Fruit fly (Drosophila melanogaster) whole organism, embryonic: ENCODE measurements around the gene Ir68b.

Experiments
- Aef1 ChIP-seq: fragments of 200-800 bp; sonication (Bioruptor generic); IDR thresholded peaks from 3 replicates; pipeline ENCODE4 v1.3.6; 2022; ENCODE audit warnings: missing biosample characterization, missing genetic modification characterization
- CG11560 ChIP-seq: fragments of 200-800 bp; sonication (Bioruptor generic); IDR thresholded peaks from 3 replicates; pipeline ENCODE4 v1.3.6; 2022; ENCODE audit warnings: missing biosample characterization, missing genetic modification characterization
- CG12769 ChIP-seq: fragments of 200-800 bp; sonication (Bioruptor generic); optimal IDR thresholded peaks from 2 replicates; lab custom pipeline; 2019; ENCODE audit warnings: missing biosample characterization, mild to moderate bottlenecking, missing genetic modification characterization, moderate library complexity
- CG16779 ChIP-seq: fragments of 200-800 bp; sonication (Bioruptor generic); IDR thresholded peaks from 2 replicates; pipeline ENCODE4 v1.3.6; 2022; ENCODE audit warnings: missing biosample characterization, missing genetic modification characterization
- CG2712 ChIP-seq: fragments of 200-800 bp; optimal IDR thresholded peaks from 3 replicates; lab custom pipeline; 2019; ENCODE audit warnings: missing biosample characterization, mild to moderate bottlenecking, missing genetic modification characterization, moderate library complexity
- CG31388 ChIP-seq: fragments of 200-800 bp; sonication (Bioruptor generic); optimal IDR thresholded peaks from 2 replicates; lab custom pipeline; 2016; ENCODE audit warnings: missing biosample characterization, missing genetic modification characterization
- CG3281 ChIP-seq: fragments of 200-800 bp; sonication (Bioruptor generic); optimal IDR thresholded peaks from 3 replicates; lab custom pipeline; 2017; ENCODE audit warnings: missing biosample characterization, mild to moderate bottlenecking, missing genetic modification characterization
- CG4820 ChIP-seq: fragments of 200-800 bp; sonication (Bioruptor generic); optimal IDR thresholded peaks from 3 replicates; lab custom pipeline; 2016; ENCODE audit warnings: missing biosample characterization, missing genetic modification characterization
- CG6765 ChIP-seq: fragments of 200-800 bp; sonication (Bioruptor generic); optimal IDR thresholded peaks from 3 replicates; lab custom pipeline; 2017; ENCODE audit warnings: missing biosample characterization, mild to moderate bottlenecking, missing genetic modification characterization
- CG8281 ChIP-seq: fragments of 200-800 bp; sonication (Bioruptor generic); optimal IDR thresholded peaks from 2 replicates; lab custom pipeline; 2018; ENCODE audit warnings: missing biosample characterization, mild to moderate bottlenecking, missing genetic modification characterization, moderate library complexity
- Dbx ChIP-seq: fragments of 200-800 bp; sonication (Bioruptor generic); IDR thresholded peaks from 3 replicates; pipeline ENCODE4 v1.3.6; 2022; ENCODE audit warnings: missing biosample characterization, missing genetic modification characterization
- Dfd ChIP-seq, 2 experiments: fragments of >200 bp; optimal IDR thresholded peaks; 2 replicates each; lab custom pipeline; 2017; ENCODE audit warnings: missing biosample characterization in 2 of 2, missing genetic modification characterization in 2 of 2
- GATAe ChIP-seq: fragments of 200-800 bp; sonication (Bioruptor generic); conservative IDR thresholded peaks from 2 replicates; pipeline ENCODE4 v1.3.6; 2022; ENCODE audit warnings: missing biosample characterization, missing genetic modification characterization
- Gsc ChIP-seq: fragments of 200-800 bp; sonication (Bioruptor generic); IDR thresholded peaks from 2 replicates; pipeline ENCODE4 v1.3.6; 2022; ENCODE audit warnings: missing biosample characterization, missing genetic modification characterization
- HLH3B ChIP-seq: fragments of 200-800 bp; sonication (Bioruptor generic); IDR thresholded peaks from 2 replicates; pipeline ENCODE4 v1.3.6; 2022; ENCODE audit warnings: missing biosample characterization, missing genetic modification characterization
- HLH54F ChIP-seq: fragments of 200-800 bp; sonication (Bioruptor generic); optimal IDR thresholded peaks from 3 replicates; lab custom pipeline; 2016; ENCODE audit warnings: missing biosample characterization, missing genetic modification characterization
- Lpt ChIP-seq: fragments of >200 bp; optimal IDR thresholded peaks from 2 replicates; lab custom pipeline; 2018; ENCODE audit warnings: missing biosample characterization, missing genetic modification characterization
- MBD-R2 ChIP-seq: fragments of 200-800 bp; sonication (Bioruptor generic); IDR thresholded peaks from 2 replicates; pipeline ENCODE4 v1.3.6; 2022; ENCODE audit warnings: missing biosample characterization, missing genetic modification characterization
- MTF-1 ChIP-seq: fragments of 200-800 bp; sonication (Bioruptor generic); optimal IDR thresholded peaks from 2 replicates; lab custom pipeline; 2018; ENCODE audit warnings: missing biosample characterization, mild to moderate bottlenecking, missing genetic modification characterization, borderline replicate concordance
- Meics ChIP-seq: fragments of 200-800 bp; sonication (Bioruptor generic); optimal IDR thresholded peaks from 2 replicates; lab custom pipeline; 2017; ENCODE audit warnings: missing biosample characterization, mild to moderate bottlenecking, missing genetic modification characterization
- NK7.1 ChIP-seq: fragments of 200-800 bp; sonication (Bioruptor generic); optimal IDR thresholded peaks from 3 replicates; lab custom pipeline; 2016; ENCODE audit warnings: missing biosample characterization, missing genetic modification characterization
- Nf-YB ChIP-seq: fragments of 200-800 bp; sonication (Bioruptor generic); optimal IDR thresholded peaks from 3 replicates; lab custom pipeline; 2019; ENCODE audit warnings: missing biosample characterization, mild to moderate bottlenecking, missing genetic modification characterization, moderate library complexity
- Pdp1 ChIP-seq, 2 experiments: fragments of 200-800 bp; sonication (Bioruptor generic); optimal IDR thresholded peaks; 3 replicates each; lab custom pipeline; 2016; ENCODE audit warnings: missing biosample characterization in 2 of 2, missing genetic modification characterization in 2 of 2, mild to moderate bottlenecking in 1 of 2, moderate library complexity in 1 of 2
- ab ChIP-seq: fragments of 200-800 bp; sonication (Bioruptor generic); optimal IDR thresholded peaks from 2 replicates; lab custom pipeline; 2016; ENCODE audit warnings: missing biosample characterization, missing genetic modification characterization
- ash1 ChIP-seq: fragments of 200-800 bp; sonication (Bioruptor generic); optimal IDR thresholded peaks from 2 replicates; lab custom pipeline; 2018; ENCODE audit warnings: missing biosample characterization, mild to moderate bottlenecking, missing genetic modification characterization
- bowl ChIP-seq: fragments of 200-800 bp; sonication (Bioruptor generic); IDR thresholded peaks from 2 replicates; pipeline ENCODE4 v1.3.6; 2022; ENCODE audit warnings: missing biosample characterization, missing genetic modification characterization
- br ChIP-seq: fragments of >200 bp; optimal IDR thresholded peaks from 2 replicates; lab custom pipeline; 2017
- chif ChIP-seq, 2 experiments: fragments of 200-800 bp; sonication (Bioruptor generic); optimal IDR thresholded peaks; 3 replicates each; lab custom pipeline; 2016; ENCODE audit warnings: missing biosample characterization in 2 of 2, missing genetic modification characterization in 2 of 2
- corto ChIP-seq: fragments of 200-800 bp; sonication (Bioruptor generic); optimal IDR thresholded peaks from 2 replicates; lab custom pipeline; 2016; ENCODE audit warnings: missing biosample characterization, mild to moderate bottlenecking, missing genetic modification characterization, moderate library complexity
- crol ChIP-seq: fragments of 200-800 bp; sonication (Bioruptor generic); IDR thresholded peaks from 2 replicates; pipeline ENCODE4 v1.3.6; 2022; ENCODE audit warnings: missing biosample characterization, missing genetic modification characterization
- dimm ChIP-seq: fragments of 200-800 bp; sonication (Bioruptor generic); IDR thresholded peaks from 2 replicates; pipeline ENCODE4 v1.3.6; 2022; ENCODE audit warnings: missing biosample characterization, missing genetic modification characterization
- disco-r ChIP-seq: fragments of 200-800 bp; sonication (Bioruptor generic); optimal IDR thresholded peaks from 2 replicates; lab custom pipeline; 2016; ENCODE audit warnings: missing biosample characterization, missing genetic modification characterization
- en ChIP-seq: fragments of 200-800 bp; sonication (Bioruptor generic); optimal IDR thresholded peaks from 2 replicates; lab custom pipeline; 2016; ENCODE audit warnings: missing biosample characterization, missing genetic modification characterization
- esg ChIP-seq: fragments of 200-800 bp; sonication (Bioruptor generic); conservative IDR thresholded peaks from 2 replicates; pipeline ENCODE4 v1.3.6; 2022; ENCODE audit warnings: missing biosample characterization, missing genetic modification characterization
- fu2 ChIP-seq: fragments of 200-800 bp; sonication (Bioruptor generic); optimal IDR thresholded peaks from 2 replicates; lab custom pipeline; 2016; ENCODE audit warnings: missing biosample characterization, missing genetic modification characterization
- gro ChIP-seq: fragments of 200-800 bp; sonication (Bioruptor generic); optimal IDR thresholded peaks from 2 replicates; lab custom pipeline; 2016; ENCODE audit warnings: missing biosample characterization, missing genetic modification characterization
- hkb ChIP-seq, 2 experiments: fragments of 200-800 bp in 1 of 2; fragments of >200 bp in 1 of 2; sonication (Bioruptor generic) in 1 of 2; IDR thresholded peaks in 1 of 2; optimal IDR thresholded peaks in 1 of 2; 2 replicates each; pipeline versions ENCODE4 v1.3.6 to Lab custom; 2017 to 2022; ENCODE audit warnings: missing biosample characterization in 1 of 2, missing genetic modification characterization in 1 of 2
- insv ChIP-seq, 2 experiments: fragments of 200-800 bp; sonication (Bioruptor generic); optimal IDR thresholded peaks; 3 replicates each; lab custom pipeline; 2016 to 2018; ENCODE audit warnings: missing biosample characterization in 2 of 2, missing genetic modification characterization in 2 of 2
- kay ChIP-seq: fragments of 200-800 bp; sonication (Bioruptor generic); optimal IDR thresholded peaks from 2 replicates; lab custom pipeline; 2016; ENCODE audit warnings: missing biosample characterization, missing genetic modification characterization
- knrl ChIP-seq: fragments of 200-800 bp; sonication (Bioruptor generic); IDR thresholded peaks from 3 replicates; pipeline ENCODE4 v1.3.6; 2022; ENCODE audit warnings: missing biosample characterization, missing genetic modification characterization; ENCODE audit not compliant: partially characterized antibody
- phol ChIP-seq: fragments of 200-800 bp; sonication (Bioruptor generic); optimal IDR thresholded peaks from 3 replicates; lab custom pipeline; 2018; ENCODE audit warnings: missing biosample characterization, mild to moderate bottlenecking, missing genetic modification characterization, moderate library complexity
- sim ChIP-seq: fragments of 200-800 bp; sonication (Bioruptor generic); IDR thresholded peaks from 2 replicates; pipeline ENCODE4 v1.3.6; 2022; ENCODE audit warnings: missing biosample characterization, missing genetic modification characterization
- sima ChIP-seq: fragments of 200-800 bp; sonication (Bioruptor generic); optimal IDR thresholded peaks from 2 replicates; lab custom pipeline; 2016; ENCODE audit warnings: missing biosample characterization, missing genetic modification characterization
- tio ChIP-seq: fragments of 200-800 bp; sonication (Bioruptor generic); optimal IDR thresholded peaks from 2 replicates; lab custom pipeline; 2017; ENCODE audit warnings: missing biosample characterization, missing genetic modification characterization, inconsistent platforms
- unc-4 ChIP-seq: fragments of 200-800 bp; sonication (Bioruptor generic); IDR thresholded peaks from 2 replicates; pipeline ENCODE4 v1.3.6; 2022; ENCODE audit warnings: missing biosample characterization, missing genetic modification characterization; ENCODE audit not compliant: partially characterized antibody
- unpg ChIP-seq: fragments of 200-800 bp; sonication (Bioruptor generic); optimal IDR thresholded peaks from 3 replicates; lab custom pipeline; 2018; ENCODE audit warnings: missing biosample characterization, mild to moderate bottlenecking, missing genetic modification characterization, moderate library complexity
- vfl ChIP-seq: fragments of 200-800 bp; sonication (Bioruptor generic); optimal IDR thresholded peaks from 2 replicates; lab custom pipeline; 2016; ENCODE audit warnings: missing biosample characterization, missing genetic modification characterization
- vnd ChIP-seq: fragments of 200-800 bp; sonication (Bioruptor generic); IDR thresholded peaks from 3 replicates; pipeline ENCODE4 v1.3.6; 2022; ENCODE audit warnings: missing biosample characterization, missing genetic modification characterization; ENCODE audit not compliant: partially characterized antibody
- wor ChIP-seq: fragments of 200-800 bp; sonication (Bioruptor generic); IDR thresholded peaks from 2 replicates; pipeline ENCODE4 v1.3.6; 2022; ENCODE audit warnings: missing biosample characterization, missing genetic modification characterization

The Ir68b gene

dm6 chr3L:12081679-12082520, 45.3 kb downstream of the Ir68b start, which contains the start of gene Sema5c (continued):
- peak; percentile 41 for TF ChIP-seq unpg (GFP tag; lab: Kevin White, UChicago)
- peak; percentile 11 for TF ChIP-seq HLH54F (GFP tag; lab: Kevin White, UChicago)
- peak; percentile 10 for TF ChIP-seq CG8281 (tag; lab: Kevin White, UChicago)
- no peak for TF ChIP-seq dimm
- peak; percentile 42 for TF ChIP-seq CG4820 (GFP tag; lab: Kevin White, UChicago)
- TF ChIP-seq ab: no peak
- peak; percentile 82 for TF ChIP-seq Meics (GFP tag; lab: Kevin White, UChicago)
- no peak for TF ChIP-seq knrl (GFP tag; lab: Robert Waterston, UW)
- no peak for TF ChIP-seq CG11560 (tag; lab: Robert Waterston, UW)
- peak; percentile 83 for TF ChIP-seq phol (tag; lab: Kevin White, UChicago)
- no peak for TF ChIP-seq sim
- TF ChIP-seq disco-r (GFP tag; lab: Kevin White, UChicago): peak; percentile 17
- TF ChIP-seq esg (GFP tag; lab: Robert Waterston, UW): peak; percentile 49
- TF ChIP-seq en (GFP tag; lab: Kevin White, UChicago): no peak
- TF ChIP-seq Nf-YB: peak; percentile 70
- peak; percentile 34; the same call in 1 of the 2 replicates for TF ChIP-seq HLH3B (GFP tag; lab: Robert Waterston, UW)
- peak; percentile 67; the same call in 1 of the 2 replicates for TF ChIP-seq CG16779 (GFP tag; lab: Robert Waterston, UW)
- no peak for TF ChIP-seq hkb (optimal IDR thresholded peaks at IDR 0.05; lab: Kevin White, UChicago)
- 0 out of 2 replicates have a peak, but pooled peaks have one; percentile 15 for TF ChIP-seq hkb (GFP tag; IDR thresholded peaks at IDR 0.05; lab: Robert Waterston, UW)
- 0 out of 3 replicates have a peak, but pooled peaks have one; percentile 10 for TF ChIP-seq vnd (GFP tag; lab: Robert Waterston, UW)
- TF ChIP-seq GATAe (GFP tag; lab: Robert Waterston, UW): 0 out of 2 replicates have a peak, but pooled peaks have one; percentile 16
- no peak for TF ChIP-seq kay (GFP tag; lab: Kevin White, UChicago)
- TF ChIP-seq CG3281: peak; percentile 59
- TF ChIP-seq chif (GFP tag; optimal IDR thresholded peaks at IDR 0.05; lab: Kevin White, UChicago): peak in 1 of 2 experiments; percentile 1
- TF ChIP-seq crol (GFP tag; lab: Robert Waterston, UW): no peak
- peak; percentile 56 for TF ChIP-seq tio
- no peak for TF ChIP-seq Lpt (GFP tag; lab: Kevin White, UChicago)
- peak; percentile 59 for TF ChIP-seq ash1 (GFP tag; lab: Kevin White, UChicago)
- no peak for TF ChIP-seq sima
- TF ChIP-seq vfl (GFP tag; lab: Kevin White, UChicago): no peak
- no peak for TF ChIP-seq unc-4 (GFP tag; lab: Robert Waterston, UW)
- peak; percentile 37 for TF ChIP-seq CG12769 (tag; lab: Kevin White, UChicago)
- no peak for TF ChIP-seq bowl (GFP tag; lab: Robert Waterston, UW)
- TF ChIP-seq CG2712 (tag; lab: Kevin White, UChicago): peak; percentile 85
- TF ChIP-seq Aef1 (GFP tag; lab: Robert Waterston, UW): peak; percentile 58
- peak; percentile 15 for TF ChIP-seq CG6765 (GFP tag; lab: Kevin White, UChicago)
- peak; percentile 29; the same call in 1 of the 2 replicates for TF ChIP-seq MBD-R2 (GFP tag; lab: Robert Waterston, UW)
- no peak for TF ChIP-seq corto
- no peak for TF ChIP-seq br (lab: Kevin White, UChicago)
- no peak for TF ChIP-seq NK7.1 (GFP tag; lab: Kevin White, UChicago)
- no peak for TF ChIP-seq CG31388 (GFP tag; lab: Kevin White, UChicago)
- no peak for TF ChIP-seq wor (GFP tag; lab: Robert Waterston, UW)
- TF ChIP-seq insv (GFP tag; optimal IDR thresholded peaks at IDR 0.05; lab: Kevin White, UChicago): no peak
- no peak for TF ChIP-seq Gsc (GFP tag; lab: Robert Waterston, UW)
- 0 out of 3 replicates have a peak, but pooled peaks have one; percentile 20 for TF ChIP-seq Dbx (GFP tag; lab: Robert Waterston, UW)
- no peak for TF ChIP-seq Dfd (GFP tag; optimal IDR thresholded peaks at IDR 0.05; lab: Kevin White, UChicago)
- TF ChIP-seq MTF-1 (GFP tag; lab: Kevin White, UChicago): peak; percentile 13
- TF ChIP-seq gro: peak; percentile 72
- TF ChIP-seq fu2 (GFP tag; lab: Kevin White, UChicago): no peak
- peak; percentile 4 to 24 for TF ChIP-seq Pdp1 (GFP tag; optimal IDR thresholded peaks at IDR 0.05; lab: Kevin White, UChicago)
